Fruit fly (Drosophila melanogaster) whole organism, wandering third instar larva: Measurements from ENCODE around the gene CG1486.

ENCODE experiments used
- Dfd ChIP-seq: fragments of >200 bp; optimal IDR thresholded peaks from 2 replicates; lab custom pipeline; 2017; ENCODE audit warnings: missing biosample characterization, missing genetic modification characterization
- GATAd ChIP-seq: sonication (Bioruptor generic); optimal IDR thresholded peaks from 2 replicates; lab custom pipeline; 2016; ENCODE audit warnings: missing biosample characterization, missing genetic modification characterization
- h ChIP-seq: fragments of 200-800 bp; sonication (Bioruptor generic); optimal IDR thresholded peaks from 3 replicates; lab custom pipeline; 2016; ENCODE audit warnings: missing biosample characterization, mild to moderate bottlenecking, missing genetic modification characterization
- woc ChIP-seq: sonication (Bioruptor generic); optimal IDR thresholded peaks from 2 replicates; lab custom pipeline; 2016; ENCODE audit warnings: missing biosample characterization, mild to moderate bottlenecking, missing genetic modification characterization

DNA sequence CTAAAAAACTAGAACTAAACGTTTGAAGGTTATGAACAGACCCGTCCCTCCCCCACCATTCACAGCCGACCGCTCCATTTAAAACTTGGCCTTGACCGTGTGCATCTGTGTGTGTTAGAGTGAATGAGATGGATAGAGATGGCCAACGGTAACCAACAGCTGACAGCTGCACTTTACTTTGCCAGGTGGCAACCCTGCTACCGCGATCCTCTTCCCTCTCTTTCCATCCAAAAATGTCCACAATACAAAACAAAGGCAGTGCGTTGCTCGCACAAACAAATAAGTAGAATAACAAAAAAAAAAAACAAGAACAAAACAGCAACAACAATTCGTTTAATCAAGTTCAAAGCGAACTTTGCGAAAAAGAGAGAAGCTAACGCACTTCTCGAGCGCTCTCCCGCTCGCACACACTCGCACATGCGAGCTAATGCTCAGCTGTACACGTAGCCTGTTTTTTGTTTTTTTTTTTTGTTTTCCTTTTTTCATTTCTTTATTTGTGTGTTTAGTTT lies 44.6 kb downstream of the CG1486 start:
- TF ChIP-seq h (GFP tag; lab: Kevin White, UChicago), result peak; percentile 37
- no peak for TF ChIP-seq woc (GFP tag; lab: Kevin White, UChicago)
- no peak for TF ChIP-seq GATAd
- no peak for TF ChIP-seq Dfd
